Worm (Caenorhabditis elegans): Measurements from ENCODE around the gene aat-3.

aat-3 gene

DNA sequence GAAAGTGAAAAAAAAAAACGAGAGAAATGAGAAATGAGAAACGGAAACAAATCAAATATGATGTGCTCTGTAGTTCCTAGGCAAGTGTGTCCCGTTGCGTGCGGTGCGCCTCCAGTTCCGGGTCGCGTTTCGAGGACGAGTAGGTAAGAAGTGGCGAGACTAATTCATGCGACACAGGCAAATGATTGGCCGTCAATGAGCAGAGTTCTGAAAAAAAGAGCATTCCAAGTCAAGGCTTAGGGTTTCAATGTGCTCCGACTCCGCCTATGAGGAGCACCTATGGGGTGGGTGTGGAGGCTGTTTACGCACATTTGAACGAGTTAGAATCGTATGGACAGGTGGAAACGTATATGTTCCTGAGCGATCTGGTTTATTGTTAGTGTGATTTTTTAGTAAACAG, 8.7 kb upstream of the aat-3 start:
- TF ChIP-seq pes-1 (GFP tag; IDR thresholded peaks at IDR 0.05) (no peak), ceh-13 (GFP tag; optimal IDR thresholded peaks at IDR 0.05) (no peak), F13C5.2 (tag; optimal IDR thresholded peaks at IDR 0.05) (no peak), hnd-1 (tag; optimal IDR thresholded peaks at IDR 0.05) (no peak), hmbx-1 (tag; optimal IDR thresholded peaks at IDR 0.05) (no peak), ama-1 (optimal IDR thresholded peaks at IDR 0.05) (no peak), tra-4 (tag; optimal IDR thresholded peaks at IDR 0.05) (no peak), scrt-1 (GFP tag; IDR thresholded peaks at IDR 0.05) (no peak)

DNA sequence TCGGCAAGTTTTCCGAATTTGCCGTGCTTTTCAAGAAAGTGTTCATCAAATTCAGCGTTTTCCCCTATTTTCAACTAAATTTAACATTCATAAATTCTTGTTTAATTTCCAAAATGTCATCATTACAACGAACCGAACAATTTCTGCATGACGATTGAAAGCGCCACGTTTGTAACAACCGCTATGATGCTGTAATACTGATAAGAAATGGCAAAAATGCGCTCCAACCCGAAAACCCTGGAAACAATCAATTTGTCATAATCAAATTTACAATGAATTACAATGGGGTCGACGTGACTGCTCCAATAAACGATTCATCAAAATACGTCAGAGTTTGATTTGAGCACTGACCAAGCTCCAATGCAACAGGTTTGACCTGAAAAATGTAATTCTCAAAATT, 7.4 kb upstream of the aat-3 start:
- TF ChIP-seq scrt-1 (GFP tag; IDR thresholded peaks at IDR 0.05) = no peak
- no peak for TF ChIP-seq flt-1 (GFP tag; IDR thresholded peaks at IDR 0.05)
- TF ChIP-seq sea-1 (GFP tag; conservative IDR thresholded peaks at IDR 0.05) = no peak
- no peak for TF ChIP-seq ceh-13 (GFP tag; optimal IDR thresholded peaks at IDR 0.05)
- TF ChIP-seq ama-1 (optimal IDR thresholded peaks at IDR 0.05) = no peak
- TF ChIP-seq tbx-11 (GFP tag; IDR thresholded peaks at IDR 0.05) = no peak
- TF ChIP-seq hmg-4 (GFP tag; optimal IDR thresholded peaks at IDR 0.05) = no peak
- no peak for TF ChIP-seq pes-1 (GFP tag; IDR thresholded peaks at IDR 0.05)
- no peak for TF ChIP-seq F13C5.2 (tag; optimal IDR thresholded peaks at IDR 0.05)
- no peak for TF ChIP-seq tra-4 (tag; optimal IDR thresholded peaks at IDR 0.05)

DNA sequence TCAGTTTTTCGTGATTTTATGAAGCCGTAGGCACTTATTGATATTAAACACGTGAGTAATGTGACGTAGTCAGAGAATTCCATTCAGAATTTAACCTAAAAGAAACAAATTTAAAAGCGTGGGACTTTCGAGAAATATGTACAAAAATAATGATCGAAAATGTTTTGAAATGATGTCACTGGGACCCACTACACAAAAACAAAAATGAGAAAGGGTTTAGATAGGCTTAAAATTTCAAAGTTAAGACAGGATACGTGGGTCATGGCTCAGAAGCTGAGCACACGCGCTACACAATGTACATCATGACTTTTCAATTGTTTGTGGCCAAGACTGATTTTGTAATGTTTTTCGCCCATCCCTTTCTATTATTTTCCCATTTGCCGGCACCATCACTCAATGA, 3.2 kb upstream of the aat-3 start, which contains the start of gene smvt-1:
Gene smvt-1 (minus strand): TSS at position 101 of the 400 bp plus-strand sequence.
- TF ChIP-seq scrt-1 (GFP tag; IDR thresholded peaks at IDR 0.05) = no peak
- no peak for TF ChIP-seq ceh-36 (tag; optimal IDR thresholded peaks at IDR 0.05)
- TF ChIP-seq hnd-1 (tag; optimal IDR thresholded peaks at IDR 0.05) = no peak
- TF ChIP-seq hmbx-1 (tag; optimal IDR thresholded peaks at IDR 0.05) = no peak
- no peak for TF ChIP-seq tbx-11 (GFP tag; IDR thresholded peaks at IDR 0.05)
- TF ChIP-seq tbx-37 (GFP tag; conservative IDR thresholded peaks at IDR 0.05) = no peak
- no peak for TF ChIP-seq sea-1 (GFP tag; conservative IDR thresholded peaks at IDR 0.05)
- no peak for TF ChIP-seq ets-7 (tag; optimal IDR thresholded peaks at IDR 0.05)
- no peak for TF ChIP-seq aly-1 (tag; optimal IDR thresholded peaks at IDR 0.05)
- no peak for TF ChIP-seq flt-1 (GFP tag; IDR thresholded peaks at IDR 0.05)
- no peak for TF ChIP-seq B0310.2 (tag; optimal IDR thresholded peaks at IDR 0.05)
- no peak for TF ChIP-seq hmg-4 (GFP tag; optimal IDR thresholded peaks at IDR 0.05)
- no peak for TF ChIP-seq ceh-13 (GFP tag; optimal IDR thresholded peaks at IDR 0.05)
- TF ChIP-seq F13C5.2 (tag; optimal IDR thresholded peaks at IDR 0.05) = no peak
- TF ChIP-seq tra-4 (tag; optimal IDR thresholded peaks at IDR 0.05) = no peak
- TF ChIP-seq ama-1 (optimal IDR thresholded peaks at IDR 0.05) = no peak

DNA sequence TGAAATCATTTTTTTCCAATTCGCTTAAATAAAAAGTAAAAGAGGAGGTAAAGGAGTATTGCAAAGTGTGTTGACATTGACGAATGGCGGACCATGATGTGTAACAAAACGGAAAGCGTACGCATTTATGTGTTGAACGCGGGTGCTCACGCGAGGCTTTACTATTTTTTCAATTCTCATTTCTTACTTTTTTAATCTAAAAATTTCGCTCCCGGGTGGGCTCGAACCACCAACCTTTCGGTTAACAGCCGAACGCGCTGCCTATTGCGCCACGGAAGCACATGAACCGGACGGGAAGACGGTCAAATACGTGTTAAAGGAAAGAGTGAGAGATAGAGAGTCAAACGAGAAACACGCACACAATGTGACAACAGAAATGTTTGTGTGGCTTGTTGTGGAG, 2.7 kb upstream of the aat-3 start:
- TF ChIP-seq hmg-4 (GFP tag; optimal IDR thresholded peaks at IDR 0.05) = peak; percentile 96
- TF ChIP-seq ets-7 (tag; optimal IDR thresholded peaks at IDR 0.05) = peak; percentile 72
- TF ChIP-seq F13C5.2 (tag; optimal IDR thresholded peaks at IDR 0.05) = peak; percentile 90
- peak; percentile 88 for TF ChIP-seq scrt-1 (GFP tag; IDR thresholded peaks at IDR 0.05)
- peak; percentile 87 for TF ChIP-seq ceh-13 (GFP tag; optimal IDR thresholded peaks at IDR 0.05)
- TF ChIP-seq ceh-36 (tag; optimal IDR thresholded peaks at IDR 0.05) = peak; percentile 91
- peak; percentile 91 for TF ChIP-seq sea-1 (GFP tag; conservative IDR thresholded peaks at IDR 0.05)
- peak; percentile 78 for TF ChIP-seq hmbx-1 (tag; optimal IDR thresholded peaks at IDR 0.05)
- TF ChIP-seq flt-1 (GFP tag; IDR thresholded peaks at IDR 0.05) = peak; percentile 83
- TF ChIP-seq tbx-37 (GFP tag; conservative IDR thresholded peaks at IDR 0.05) = peak; percentile 76
- TF ChIP-seq B0310.2 (tag; optimal IDR thresholded peaks at IDR 0.05) = peak; percentile 78
- TF ChIP-seq aly-1 (tag; optimal IDR thresholded peaks at IDR 0.05) = peak; percentile 87
- TF ChIP-seq pes-1 (GFP tag; IDR thresholded peaks at IDR 0.05) = peak; percentile 94
- peak; percentile 83 for TF ChIP-seq hnd-1 (tag; optimal IDR thresholded peaks at IDR 0.05)
- TF ChIP-seq ama-1 (optimal IDR thresholded peaks at IDR 0.05) = no peak
- TF ChIP-seq tbx-11 (GFP tag; IDR thresholded peaks at IDR 0.05) = peak; percentile 91
- peak; percentile 78 for TF ChIP-seq tra-4 (tag; optimal IDR thresholded peaks at IDR 0.05)

DNA sequence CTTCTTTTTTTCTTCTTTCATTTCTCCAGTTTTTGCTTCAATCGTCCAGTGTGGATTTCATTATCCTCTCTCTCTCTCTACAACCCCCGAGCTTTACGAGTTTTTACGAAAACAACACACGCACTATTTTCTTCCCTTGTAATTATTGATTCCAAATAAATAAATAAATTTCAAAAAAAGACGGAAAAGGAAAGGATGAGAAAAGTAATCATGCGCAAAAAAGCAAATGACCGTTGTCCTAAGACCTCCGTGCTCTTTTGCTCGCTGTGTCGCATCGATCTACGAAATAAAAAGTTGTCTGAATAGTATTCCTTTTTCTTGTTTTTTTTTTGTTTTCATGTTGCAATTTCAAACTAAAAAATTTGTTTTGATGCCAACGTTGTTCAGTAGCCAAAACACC, 1.4 kb upstream of the aat-3 start:
- no peak for TF ChIP-seq aly-1 (tag; optimal IDR thresholded peaks at IDR 0.05)
- TF ChIP-seq ceh-36 (tag; optimal IDR thresholded peaks at IDR 0.05) = no peak
- no peak for TF ChIP-seq tbx-11 (GFP tag; IDR thresholded peaks at IDR 0.05)
- TF ChIP-seq ceh-13 (GFP tag; optimal IDR thresholded peaks at IDR 0.05) = no peak
- TF ChIP-seq F13C5.2 (tag; optimal IDR thresholded peaks at IDR 0.05) = no peak
- TF ChIP-seq ama-1 (optimal IDR thresholded peaks at IDR 0.05) = no peak
- no peak for TF ChIP-seq sea-1 (GFP tag; conservative IDR thresholded peaks at IDR 0.05)

DNA sequence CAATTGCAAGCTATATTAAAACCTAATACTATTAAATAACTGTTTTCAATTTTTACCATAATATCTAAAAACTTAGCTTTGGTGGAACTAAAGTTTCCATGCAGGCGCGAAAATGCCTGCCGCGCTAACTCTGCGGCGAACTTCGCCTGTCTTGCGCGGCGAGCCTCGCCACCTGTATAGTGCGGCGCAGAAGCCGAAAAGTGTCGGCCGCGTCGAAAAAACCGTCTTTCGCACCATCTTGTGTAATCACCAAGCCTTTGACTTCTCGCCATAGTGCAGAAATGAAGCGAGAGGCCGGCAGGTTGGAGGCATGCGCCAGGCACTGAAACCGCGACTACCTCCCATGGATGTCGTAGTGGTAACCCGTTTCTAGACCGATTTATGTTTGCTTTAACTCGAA, 610 bp upstream of the aat-3 start:
- TF ChIP-seq tbx-11 (GFP tag; IDR thresholded peaks at IDR 0.05) (no peak), aly-1 (tag; optimal IDR thresholded peaks at IDR 0.05) (no peak), hnd-1 (tag; optimal IDR thresholded peaks at IDR 0.05) (no peak), sea-1 (GFP tag; conservative IDR thresholded peaks at IDR 0.05) (no peak), tbx-37 (GFP tag; conservative IDR thresholded peaks at IDR 0.05) (no peak), hmbx-1 (tag; optimal IDR thresholded peaks at IDR 0.05) (no peak), scrt-1 (GFP tag; IDR thresholded peaks at IDR 0.05) (no peak), tra-4 (tag; optimal IDR thresholded peaks at IDR 0.05) (no peak)

DNA sequence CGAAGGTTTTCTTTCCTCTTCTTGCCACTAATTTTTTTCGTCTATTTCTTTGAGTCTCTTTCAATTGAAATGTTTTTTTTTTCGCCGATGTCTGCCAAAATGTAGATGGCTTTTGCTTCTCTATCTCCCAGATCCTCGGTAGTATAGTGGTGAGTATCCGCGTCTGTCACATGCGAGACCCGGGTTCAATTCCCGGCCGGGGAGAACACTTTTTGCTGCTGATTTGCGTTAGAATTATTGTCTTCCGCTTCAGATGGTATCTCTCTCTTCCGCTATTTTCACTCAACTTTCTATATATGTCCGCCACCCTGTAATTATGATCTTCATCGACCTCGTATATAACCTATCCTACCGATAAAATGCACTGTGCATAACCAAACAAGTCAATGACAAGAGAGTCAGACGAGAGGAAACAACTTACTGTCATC, 1.4 kb downstream of the aat-3 start:
- TF ChIP-seq tbx-11 (GFP tag; IDR thresholded peaks at IDR 0.05) (peak; percentile 68), pes-1 (GFP tag; IDR thresholded peaks at IDR 0.05) (peak; percentile 76), tra-4 (tag; optimal IDR thresholded peaks at IDR 0.05) (no peak), scrt-1 (GFP tag; IDR thresholded peaks at IDR 0.05) (peak; percentile 71), B0310.2 (tag; optimal IDR thresholded peaks at IDR 0.05) (no peak), hmg-4 (GFP tag; optimal IDR thresholded peaks at IDR 0.05) (no peak), ama-1 (optimal IDR thresholded peaks at IDR 0.05) (no peak), flt-1 (GFP tag; IDR thresholded peaks at IDR 0.05) (peak; percentile 30; the same call in 1 of the 2 replicates), F13C5.2 (tag; optimal IDR thresholded peaks at IDR 0.05) (peak; percentile 46), hmbx-1 (tag; optimal IDR thresholded peaks at IDR 0.05) (no peak), ceh-13 (GFP tag; optimal IDR thresholded peaks at IDR 0.05) (no peak), ceh-36 (tag; optimal IDR thresholded peaks at IDR 0.05) (peak; percentile 22), tbx-37 (GFP tag; conservative IDR thresholded peaks at IDR 0.05) (peak; percentile 28), aly-1 (tag; optimal IDR thresholded peaks at IDR 0.05) (peak; percentile 49), hnd-1 (tag; optimal IDR thresholded peaks at IDR 0.05) (peak; percentile 54), ets-7 (tag; optimal IDR thresholded peaks at IDR 0.05) (peak; percentile 64), sea-1 (GFP tag; conservative IDR thresholded peaks at IDR 0.05) (no peak)
